Worm (Caenorhabditis elegans) whole organism, L3 larva: ENCODE results near the gene F14F7.5.

ENCODE experiments used
- ZK546.5 ChIP-seq: sonication (generic microtip); optimal IDR thresholded peaks from 2 replicates; lab custom pipeline; 2017; ENCODE audit warnings: missing biosample characterization, missing genetic modification characterization
- ama-1 ChIP-seq: fragments of 150-350 bp; optimal IDR thresholded peaks from 2 replicates; lab custom pipeline; 2018
- elt-2 ChIP-seq: sonication (generic microtip); optimal IDR thresholded peaks from 2 replicates; lab custom pipeline; 2016; ENCODE audit warnings: missing genetic modification reagents, mild to moderate bottlenecking, missing genetic modification characterization, missing compliant biosample characterization
- fkh-2 ChIP-seq: fragments of 150-350 bp; optimal IDR thresholded peaks from 2 replicates; lab custom pipeline; 2014; ENCODE audit warnings: missing biosample characterization, missing genetic modification reagents, missing genetic modification characterization
- hmg-11 ChIP-seq: sonication (generic microtip); optimal IDR thresholded peaks from 2 replicates; lab custom pipeline; 2016; ENCODE audit warnings: missing genetic modification characterization, missing compliant biosample characterization

DNA sequence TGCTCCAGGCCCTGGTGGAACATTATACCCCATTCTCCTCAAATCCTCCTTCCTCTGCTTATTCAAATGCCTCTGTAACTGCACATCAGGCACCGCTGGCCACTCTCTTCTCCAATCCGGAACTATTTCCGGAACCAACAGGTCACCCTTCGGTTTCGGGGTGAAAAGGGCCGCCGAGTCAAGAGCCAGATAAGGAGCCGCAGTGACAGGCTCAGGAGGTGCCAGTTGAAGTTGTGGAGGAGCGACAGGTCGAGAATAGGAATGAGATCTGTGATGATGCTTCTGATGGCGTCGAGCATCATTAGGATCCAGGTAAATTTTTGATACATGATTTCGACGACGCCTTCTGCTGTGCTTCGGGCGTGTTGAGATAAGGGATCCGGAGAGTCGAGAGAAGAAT lies 33.5 kb upstream of the F14F7.5 start:
- TF ChIP-seq elt-2 (tag; lab: Kevin White, UChicago) (no peak), ama-1 (lab: Kevin White, UChicago) (no peak), hmg-11 (tag; lab: Kevin White, UChicago) (no peak), fkh-2 (tag; lab: Kevin White, UChicago) (no peak), ZK546.5 (tag; lab: Kevin White, UChicago) (no peak)
